Worm (Caenorhabditis elegans) whole organism, L3 larva: ENCODE data around the gene daf-31.

Experiments
- egl-27 ChIP-seq: sonication (generic microtip); optimal IDR thresholded peaks from 4 replicates; lab custom pipeline; 2017; ENCODE audit warnings: missing biosample characterization, missing genetic modification reagents, missing genetic modification characterization
- egl-5 ChIP-seq: fragments of 150-350 bp; optimal IDR thresholded peaks from 2 replicates; lab custom pipeline; 2017; ENCODE audit warnings: missing biosample characterization, missing genetic modification reagents, missing genetic modification characterization, inconsistent platforms
- elt-2 ChIP-seq: sonication (generic microtip); optimal IDR thresholded peaks from 2 replicates; lab custom pipeline; 2016; ENCODE audit warnings: missing genetic modification reagents, mild to moderate bottlenecking, missing genetic modification characterization, missing compliant biosample characterization
- elt-3 ChIP-seq, 3 experiments: fragments of 150-350 bp in 1 of 3; sonication (generic microtip) in 2 of 3; optimal IDR thresholded peaks; 2 replicates in 2 of 3; 4 replicates in 1 of 3; lab custom pipeline; 2014 to 2017; ENCODE audit warnings: missing biosample characterization in 3 of 3, missing genetic modification characterization in 3 of 3
- fkh-10 ChIP-seq: sonication (generic microtip); optimal IDR thresholded peaks from 2 replicates; lab custom pipeline; 2017; ENCODE audit warnings: missing biosample characterization, missing genetic modification reagents, missing genetic modification characterization
- jun-1 ChIP-seq: fragments of 150-350 bp; optimal IDR thresholded peaks from 2 replicates; lab custom pipeline; 2014; ENCODE audit warnings: missing biosample characterization, missing genetic modification reagents, missing genetic modification characterization
- lin-39 ChIP-seq: fragments of 150-350 bp; optimal IDR thresholded peaks from 2 replicates; lab custom pipeline; 2018; ENCODE audit warnings: missing biosample characterization, missing genetic modification reagents, missing genetic modification characterization
- nfya-1 ChIP-seq: sonication (generic microtip); optimal IDR thresholded peaks from 2 replicates; lab custom pipeline; 2017; ENCODE audit warnings: missing genetic modification characterization, mild to moderate bottlenecking, missing compliant biosample characterization, antibody characterized with exemption, moderate library complexity; ENCODE audit not compliant: insufficient read depth
- nhr-28 ChIP-seq: fragments of 150-350 bp; optimal IDR thresholded peaks from 2 replicates; lab custom pipeline; 2014; ENCODE audit warnings: missing biosample characterization, missing genetic modification characterization
- nhr-76 ChIP-seq: fragments of 150-350 bp; sonication (generic microtip); optimal IDR thresholded peaks from 5 replicates; lab custom pipeline; 2014; ENCODE audit warnings: missing biosample characterization, missing genetic modification characterization
- snpc-4 ChIP-seq: fragments of 150-350 bp; optimal IDR thresholded peaks from 2 replicates; lab custom pipeline; 2014; ENCODE audit warnings: missing biosample characterization, missing genetic modification characterization
- unc-62 ChIP-seq: fragments of 150-350 bp; sonication (generic microtip); optimal IDR thresholded peaks from 4 replicates; lab custom pipeline; 2014; ENCODE audit warnings: missing biosample characterization, missing genetic modification reagents, missing genetic modification characterization
- zag-1 ChIP-seq: fragments of 150-350 bp; optimal IDR thresholded peaks from 2 replicates; lab custom pipeline; 2014; ENCODE audit warnings: missing biosample characterization, missing genetic modification characterization
- ztf-4 ChIP-seq: fragments of 150-350 bp; optimal IDR thresholded peaks from 2 replicates; lab custom pipeline; 2014; ENCODE audit warnings: missing biosample characterization, missing genetic modification characterization

DNA sequence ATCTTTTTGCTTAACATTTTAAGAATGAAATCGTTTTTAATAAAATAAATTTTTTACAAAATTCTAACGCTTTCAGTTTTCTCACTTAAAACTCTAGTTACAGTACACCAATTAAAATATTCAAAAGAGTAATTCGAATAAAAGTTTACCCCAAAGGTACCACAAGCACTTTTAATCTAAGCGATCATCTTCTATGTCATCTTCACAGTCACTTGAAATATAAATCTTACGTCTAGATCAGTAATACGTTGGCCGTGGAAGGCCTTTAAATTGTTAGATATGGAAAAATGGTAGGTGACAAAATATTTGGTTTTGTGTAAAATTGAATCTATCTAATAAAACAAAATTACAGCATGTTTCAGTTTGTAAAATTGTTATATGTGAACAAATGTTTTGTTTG, 42.7 kb upstream of the daf-31 start:
- TF ChIP-seq egl-27 (tag; lab: Kevin White, UChicago) (no peak), snpc-4 (tag; lab: Kevin White, UChicago) (no peak), ztf-4 (tag; lab: Kevin White, UChicago) (no peak), unc-62 (GFP tag; lab: Kevin White, UChicago) (no peak), egl-5 (tag; lab: Kevin White, UChicago) (no peak), lin-39 (tag; lab: Kevin White, UChicago) (no peak), nhr-76 (tag; lab: Kevin White, UChicago) (no peak), elt-2 (tag; lab: Kevin White, UChicago) (no peak), jun-1 (tag; lab: Kevin White, UChicago) (no peak), nfya-1 (tag; lab: Kevin White, UChicago) (no peak), fkh-10 (no peak), elt-3 (tag; optimal IDR thresholded peaks at IDR 0.05; lab: Kevin White, UChicago) (no peak), nhr-28 (tag; lab: Kevin White, UChicago) (no peak), zag-1 (tag; lab: Kevin White, UChicago) (no peak)
